Fruit fly (Drosophila melanogaster): ENCODE results near the gene E5.

DNA sequence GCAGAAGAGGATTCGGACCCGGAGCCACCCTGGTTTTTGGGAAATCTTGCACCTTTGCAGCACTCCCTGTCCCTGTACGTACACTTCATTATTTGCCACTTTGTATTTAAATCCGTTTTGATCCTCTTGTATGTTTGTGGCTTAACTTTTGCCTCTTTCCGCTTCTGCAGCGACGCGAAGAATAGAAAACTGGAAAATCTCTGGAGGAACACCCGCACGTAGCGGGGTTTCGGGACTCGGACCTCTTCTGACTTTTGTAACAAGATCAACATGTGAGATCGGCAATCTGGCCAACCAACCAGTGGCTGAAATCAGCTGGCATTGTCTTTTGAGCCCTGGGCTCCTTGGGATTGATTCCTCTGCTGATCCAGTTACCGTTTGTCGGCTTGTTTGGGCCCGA lies 20.0 kb upstream of the E5 start:
- TF ChIP-seq h (optimal IDR thresholded peaks at IDR 0.05) = no peak
- no peak for TF ChIP-seq Myc (optimal IDR thresholded peaks at IDR 0.05)
